Fruit fly (Drosophila melanogaster) whole organism, pupa: ENCODE results near the gene CG13114.
A peak's percentile ranks its signal among the peaks of the same experiment; 100 is the strongest.

ENCODE experiments used
- CG10348 ChIP-seq: fragments of 200-800 bp; sonication (Bioruptor generic); IDR thresholded peaks from 2 replicates; pipeline ENCODE4 v1.3.6; 2022; ENCODE audit warnings: missing biosample characterization, missing genetic modification characterization
- CG12605 ChIP-seq: fragments of 200-800 bp; sonication (Bioruptor generic); IDR thresholded peaks from 2 replicates; pipeline ENCODE4 v1.3.6; 2022; ENCODE audit warnings: missing biosample characterization, missing genetic modification characterization
- CG13204 ChIP-seq: fragments of 200-800 bp; sonication (Bioruptor generic); optimal IDR thresholded peaks from 2 replicates; lab custom pipeline; 2018; ENCODE audit warnings: missing biosample characterization, mild to moderate bottlenecking, missing genetic modification characterization, moderate library complexity
- CG14655 ChIP-seq: fragments of 200-800 bp; sonication (Bioruptor generic); optimal IDR thresholded peaks from 3 replicates; lab custom pipeline; 2017; ENCODE audit warnings: mild to moderate bottlenecking, missing biosample characterization, missing genetic modification reagents, missing genetic modification characterization
- CG15710 ChIP-seq: fragments of 200-800 bp; sonication (Bioruptor generic); optimal IDR thresholded peaks from 2 replicates; lab custom pipeline; 2018; ENCODE audit warnings: missing biosample characterization, mild to moderate bottlenecking, missing genetic modification characterization, moderate library complexity
- CG17806 ChIP-seq: fragments of 200-800 bp; sonication (Bioruptor generic); optimal IDR thresholded peaks from 2 replicates; lab custom pipeline; 2018; ENCODE audit warnings: missing biosample characterization, mild to moderate bottlenecking, missing genetic modification characterization, moderate library complexity
- CG32121 ChIP-seq: fragments of 200-800 bp; sonication (Bioruptor generic); IDR thresholded peaks from 2 replicates; pipeline ENCODE4 v1.3.6; 2022; ENCODE audit warnings: missing biosample characterization, missing genetic modification characterization
- CG34367 ChIP-seq: fragments of 200-800 bp; sonication (Bioruptor generic); optimal IDR thresholded peaks from 2 replicates; lab custom pipeline; 2018; ENCODE audit warnings: missing biosample characterization, mild to moderate bottlenecking, missing genetic modification characterization
- CG4496 ChIP-seq: fragments of 200-800 bp; sonication (Bioruptor generic); IDR thresholded peaks from 3 replicates; pipeline ENCODE4 v1.3.6; 2022; ENCODE audit warnings: missing biosample characterization, missing genetic modification characterization
- CG8159 ChIP-seq: fragments of 200-800 bp; sonication (Bioruptor generic); optimal IDR thresholded peaks from 3 replicates; lab custom pipeline; 2018; ENCODE audit warnings: missing biosample characterization, mild to moderate bottlenecking, missing genetic modification characterization, moderate library complexity
- CG8301 ChIP-seq: fragments of 200-800 bp; sonication (Bioruptor generic); optimal IDR thresholded peaks from 2 replicates; lab custom pipeline; 2018; ENCODE audit warnings: missing biosample characterization, mild to moderate bottlenecking, missing genetic modification characterization
- CG9948 ChIP-seq: fragments of 200-800 bp; sonication (Bioruptor generic); optimal IDR thresholded peaks from 2 replicates; lab custom pipeline; 2018; ENCODE audit warnings: missing biosample characterization, mild to moderate bottlenecking, missing genetic modification characterization, moderate library complexity
- D1 ChIP-seq: fragments of 200-800 bp; sonication (Bioruptor generic); optimal IDR thresholded peaks from 2 replicates; lab custom pipeline; 2018; ENCODE audit warnings: missing biosample characterization, mild to moderate bottlenecking, missing genetic modification characterization, moderate library complexity
- EcR ChIP-seq: fragments of 200-800 bp; sonication (Bioruptor generic); optimal IDR thresholded peaks from 3 replicates; lab custom pipeline; 2019; ENCODE audit warnings: missing biosample characterization, missing genetic modification characterization, mild to moderate bottlenecking, moderate library complexity, missing genetic modification reagents
- Ets98B ChIP-seq: fragments of 200-800 bp; sonication (Bioruptor generic); IDR thresholded peaks from 2 replicates; pipeline ENCODE4 v1.3.6; 2022; ENCODE audit warnings: missing biosample characterization, missing genetic modification characterization
- Pif1A ChIP-seq: fragments of 200-800 bp; sonication (Bioruptor generic); optimal IDR thresholded peaks from 3 replicates; lab custom pipeline; 2016; ENCODE audit warnings: missing biosample characterization, missing genetic modification characterization
- Pif1B ChIP-seq: fragments of 200-800 bp; sonication (Bioruptor generic); optimal IDR thresholded peaks from 3 replicates; lab custom pipeline; 2016; ENCODE audit warnings: missing biosample characterization, missing genetic modification characterization
- Snoo ChIP-seq: fragments of 200-800 bp; sonication (Bioruptor generic); optimal IDR thresholded peaks from 3 replicates; lab custom pipeline; 2017; ENCODE audit warnings: missing biosample characterization, mild to moderate bottlenecking, missing genetic modification characterization, inconsistent platforms
- fd96Ca ChIP-seq: fragments of 200-800 bp; sonication (Bioruptor generic); IDR thresholded peaks from 3 replicates; pipeline ENCODE4 v1.3.6; 2022; ENCODE audit warnings: missing biosample characterization, missing genetic modification characterization
- gl ChIP-seq: fragments of 200-800 bp; sonication (Bioruptor generic); optimal IDR thresholded peaks from 2 replicates; lab custom pipeline; 2018; ENCODE audit warnings: missing biosample characterization, mild to moderate bottlenecking, missing genetic modification characterization
- rn ChIP-seq: fragments of 200-800 bp; sonication (Bioruptor generic); IDR thresholded peaks from 2 replicates; pipeline ENCODE4 v1.3.6; 2022; ENCODE audit warnings: missing biosample characterization, missing genetic modification characterization

CG13114 gene

dm6 chr2L:9500454-9500853, 45.2 kb upstream of the CG13114 start:
- TF ChIP-seq Snoo (tag; lab: Kevin White, UChicago) (no peak), CG17806 (tag; lab: Kevin White, UChicago) (no peak), CG12605 (GFP tag; lab: Robert Waterston, UW) (no peak), EcR (no peak), rn (GFP tag; lab: Robert Waterston, UW) (no peak), CG32121 (no peak), CG15710 (no peak), gl (no peak), CG8301 (tag; lab: Kevin White, UChicago) (no peak), D1 (tag; lab: Kevin White, UChicago) (no peak)

- TF ChIP-seq Pif1B (GFP tag; lab: Kevin White, UChicago): no peak
- TF ChIP-seq gl: no peak
- TF ChIP-seq fd96Ca (GFP tag; lab: Robert Waterston, UW): no peak
- TF ChIP-seq D1 (tag; lab: Kevin White, UChicago): no peak
- no peak for TF ChIP-seq rn (GFP tag; lab: Robert Waterston, UW)
- no peak for TF ChIP-seq CG17806 (tag; lab: Kevin White, UChicago)
- TF ChIP-seq CG4496 (GFP tag; lab: Robert Waterston, UW): no peak
- TF ChIP-seq CG12605 (GFP tag; lab: Robert Waterston, UW): no peak
- no peak for TF ChIP-seq CG8301 (tag; lab: Kevin White, UChicago)
- no peak for TF ChIP-seq Snoo (tag; lab: Kevin White, UChicago)
- no peak for TF ChIP-seq CG10348
- no peak for TF ChIP-seq CG8159
- no peak for TF ChIP-seq Ets98B
- TF ChIP-seq CG32121: no peak
- no peak for TF ChIP-seq CG14655 (GFP tag; lab: Kevin White, UChicago)
- TF ChIP-seq Pif1A (GFP tag; lab: Kevin White, UChicago): no peak
These were observed 42.7 kb upstream of the CG13114 start for dm6 chr2L:9502786-9503443.

- TF ChIP-seq CG17806 (tag; lab: Kevin White, UChicago): no peak
- TF ChIP-seq CG8301 (tag; lab: Kevin White, UChicago): peak; percentile 12
- no peak for TF ChIP-seq CG34367
- no peak for TF ChIP-seq CG15710
- no peak for TF ChIP-seq EcR
- TF ChIP-seq CG32121: peak; percentile 44; the same call in 1 of the 2 replicates
- no peak for TF ChIP-seq Pif1B (GFP tag; lab: Kevin White, UChicago)
- no peak for TF ChIP-seq D1 (tag; lab: Kevin White, UChicago)
- 0 out of 2 replicates have a peak, but pooled peaks have one; percentile 10 for TF ChIP-seq Ets98B
- no peak for TF ChIP-seq CG9948 (tag; lab: Kevin White, UChicago)
- peak; percentile 37 for TF ChIP-seq CG14655 (GFP tag; lab: Kevin White, UChicago)
- TF ChIP-seq CG8159: peak; percentile 5
- TF ChIP-seq CG13204 (GFP tag; lab: Kevin White, UChicago): no peak
- TF ChIP-seq Pif1A (GFP tag; lab: Kevin White, UChicago): peak; percentile 8
- TF ChIP-seq Snoo (tag; lab: Kevin White, UChicago): peak; percentile 18
- no peak for TF ChIP-seq CG10348
- no peak for TF ChIP-seq rn (GFP tag; lab: Robert Waterston, UW)
- peak; percentile 34; the same call in 1 of the 3 replicates for TF ChIP-seq CG4496 (GFP tag; lab: Robert Waterston, UW)
- TF ChIP-seq CG12605 (GFP tag; lab: Robert Waterston, UW): no peak
- TF ChIP-seq gl: no peak
These were observed 40.1 kb upstream of the CG13114 start for dm6 chr2L:9505372-9506103.

dm6 chr2L:9506535-9507036, 39.0 kb upstream of the CG13114 start:
- TF ChIP-seq Pif1A (GFP tag; lab: Kevin White, UChicago): no peak
- TF ChIP-seq EcR: peak; percentile 93
- no peak for TF ChIP-seq gl
- TF ChIP-seq CG13204 (GFP tag; lab: Kevin White, UChicago): peak; percentile 2
- TF ChIP-seq, all 21 proteins: peak for 2

- peak; percentile 56; the same call in 1 of the 3 replicates for TF ChIP-seq CG4496 (GFP tag; lab: Robert Waterston, UW)
- TF ChIP-seq Pif1B (GFP tag; lab: Kevin White, UChicago): no peak
- no peak for TF ChIP-seq CG32121
- no peak for TF ChIP-seq CG17806 (tag; lab: Kevin White, UChicago)
- no peak for TF ChIP-seq Ets98B
- no peak for TF ChIP-seq CG12605 (GFP tag; lab: Robert Waterston, UW)
- TF ChIP-seq rn (GFP tag; lab: Robert Waterston, UW): no peak
- TF ChIP-seq CG34367: no peak
- TF ChIP-seq CG15710: no peak
- TF ChIP-seq CG13204 (GFP tag; lab: Kevin White, UChicago): no peak
- TF ChIP-seq fd96Ca (GFP tag; lab: Robert Waterston, UW): peak; percentile 25; the same call in 1 of the 3 replicates
- no peak for TF ChIP-seq Snoo (tag; lab: Kevin White, UChicago)
- no peak for TF ChIP-seq D1 (tag; lab: Kevin White, UChicago)
- no peak for TF ChIP-seq CG8301 (tag; lab: Kevin White, UChicago)
- TF ChIP-seq EcR: peak; percentile 81
- no peak for TF ChIP-seq Pif1A (GFP tag; lab: Kevin White, UChicago)
- TF ChIP-seq, all 21 proteins: peak for 3
These were observed 36.9 kb upstream of the CG13114 start for dm6 chr2L:9508547-9509197.
